Worm (Caenorhabditis elegans) whole organism, L4 larva: ENCODE results near the gene cpi-1.

Source experiments
- Y105C5A.15 ChIP-seq: fragments of 200-800 bp; sonication (Bioruptor generic); IDR thresholded peaks from 2 replicates; pipeline ENCODE4 v1.3.6; 2022; ENCODE audit warnings: missing genetic modification characterization, missing compliant biosample characterization
- ceh-20 ChIP-seq: fragments of 200-800 bp; sonication (Bioruptor generic); IDR thresholded peaks from 2 replicates; pipeline ENCODE4 v1.3.6; 2022; ENCODE audit warnings: missing genetic modification reagents, missing genetic modification characterization, missing compliant biosample characterization
- jun-1 ChIP-seq: fragments of 150-350 bp; optimal IDR thresholded peaks from 2 replicates; lab custom pipeline; 2014; ENCODE audit warnings: missing biosample characterization, missing genetic modification reagents, missing genetic modification characterization
- lin-15B ChIP-seq: fragments of 150-350 bp; sonication (generic microtip); optimal IDR thresholded peaks from 3 replicates; lab custom pipeline; 2014; ENCODE audit warnings: missing biosample characterization, missing genetic modification characterization
- lin-39 ChIP-seq: fragments of 150-350 bp; optimal IDR thresholded peaks from 2 replicates; lab custom pipeline; 2014; ENCODE audit warnings: missing biosample characterization, missing genetic modification reagents, missing genetic modification characterization

DNA sequence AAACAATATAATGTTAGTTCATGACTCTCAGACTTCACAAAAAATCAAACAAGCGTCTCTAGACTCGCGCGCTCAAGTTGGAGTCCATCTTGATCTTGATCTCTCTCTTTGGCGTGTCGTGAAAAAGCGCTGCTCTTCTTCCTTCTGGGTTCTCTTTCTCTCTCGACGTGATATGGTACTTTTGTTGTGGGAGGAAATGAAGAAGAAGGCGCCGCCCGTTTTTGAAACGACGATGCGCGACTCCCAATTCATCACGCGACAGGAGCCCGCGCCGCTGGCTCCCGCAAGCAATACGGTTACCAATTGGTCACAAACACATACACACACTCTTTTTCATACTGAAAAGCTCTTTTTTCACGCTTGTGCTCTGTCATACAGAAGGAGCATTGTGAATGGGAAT lies 37.0 kb upstream of the cpi-1 start:
- TF ChIP-seq lin-39 (tag; lab: Kevin White, UChicago) (no peak), Y105C5A.15 (no peak), lin-15B (tag; lab: Kevin White, UChicago) (no peak), jun-1 (tag; lab: Kevin White, UChicago) (no peak), ceh-20 (GFP tag; lab: Robert Waterston, UW) (no peak)
